Fruit fly (Drosophila melanogaster): ENCODE results near the gene Eph.
A peak's percentile ranks its signal among the peaks of the same experiment; 100 is the strongest.

The Eph gene

DNA sequence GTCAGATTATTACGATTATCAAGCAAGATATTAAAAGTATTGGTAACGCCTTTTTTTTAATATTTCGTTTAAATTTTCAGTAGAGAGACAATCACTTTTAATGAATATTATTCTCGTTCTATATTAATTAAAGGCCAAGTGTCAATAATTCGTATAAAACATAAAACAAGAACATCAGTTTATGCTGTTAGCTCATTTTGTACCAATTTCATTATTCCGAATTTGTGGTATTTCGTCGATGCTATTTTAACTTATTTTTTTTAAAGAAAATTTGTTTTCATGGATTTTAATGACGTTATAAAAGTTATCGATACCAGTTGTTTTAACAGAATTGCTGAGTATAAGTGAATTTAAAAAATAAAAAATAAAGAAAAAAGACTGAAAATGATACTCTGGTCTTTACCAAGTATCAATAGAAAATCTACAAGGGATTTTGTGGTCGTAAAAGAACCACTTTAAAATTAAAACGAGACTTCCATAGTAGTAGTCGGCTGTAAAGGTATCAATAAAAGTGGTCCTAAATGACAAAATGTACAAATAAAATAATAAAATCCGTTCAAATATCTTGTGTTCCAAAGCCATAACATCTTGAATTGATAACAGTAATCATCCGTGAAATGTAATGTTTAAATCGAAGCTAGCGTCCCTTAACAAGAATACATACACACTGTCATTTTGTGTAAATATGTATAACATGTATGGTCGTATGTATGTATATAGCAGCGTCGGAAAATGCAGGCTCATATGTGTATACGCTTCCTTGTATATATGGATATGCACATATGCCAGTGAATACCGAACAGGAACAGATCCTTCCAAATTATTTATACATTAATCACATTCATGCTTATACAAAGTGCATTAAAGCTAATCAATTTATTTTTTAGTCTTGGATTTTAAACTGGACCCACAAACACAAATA, at the start of gene Eph:
Eph (plus strand) TSS at position 287 of the 922 bp plus-strand sequence.
- TF ChIP-seq CG3032 (tag; optimal IDR thresholded peaks at IDR 0.05) (no peak), CG8632 (GFP tag; optimal IDR thresholded peaks at IDR 0.05) (no peak), CG6792 (GFP tag; optimal IDR thresholded peaks at IDR 0.05) (no peak), CG11902 (GFP tag; optimal IDR thresholded peaks at IDR 0.05) (no peak), CG7368 (GFP tag; optimal IDR thresholded peaks at IDR 0.05) (no peak), esn (GFP tag; optimal IDR thresholded peaks at IDR 0.05) (peak; percentile 7), CG34406 (GFP tag; optimal IDR thresholded peaks at IDR 0.05) (no peak), CG3919 (GFP tag; optimal IDR thresholded peaks at IDR 0.05) (no peak), Blimp-1 (GFP tag; optimal IDR thresholded peaks at IDR 0.05) (no peak), Hr4 (GFP tag; optimal IDR thresholded peaks at IDR 0.05) (peak; percentile 12), CG6854 (GFP tag; optimal IDR thresholded peaks at IDR 0.05) (no peak), Eip78C (GFP tag) (peak; percentile 77), topi (GFP tag; optimal IDR thresholded peaks at IDR 0.05) (peak; percentile 4), Sox15 (GFP tag; optimal IDR thresholded peaks at IDR 0.05) (no peak), CG11294 (GFP tag; IDR thresholded peaks at IDR 0.05) (no peak), lz (GFP tag; optimal IDR thresholded peaks at IDR 0.05) (no peak)

DNA sequence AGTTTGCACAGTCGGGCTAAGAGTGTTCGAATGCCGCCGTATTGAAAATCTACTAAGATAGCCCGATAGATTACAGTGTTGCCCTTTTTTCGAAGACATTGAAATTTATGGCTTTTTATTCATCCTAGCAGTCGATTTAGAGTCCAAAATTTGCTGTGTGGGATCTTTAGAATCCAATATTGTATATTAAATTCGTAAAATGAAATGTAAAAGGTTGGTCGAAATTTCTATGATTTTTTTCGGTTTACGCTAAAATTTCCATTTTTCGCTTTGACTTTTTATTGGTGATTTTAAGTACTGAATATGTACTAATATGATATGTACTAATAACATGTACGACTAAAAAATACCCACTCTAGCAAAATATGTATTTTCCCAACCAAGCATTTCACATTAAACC, 43.2 kb upstream of the Eph start:
- TF ChIP-seq CG11902 (GFP tag; optimal IDR thresholded peaks at IDR 0.05), result no peak
- no peak for TF ChIP-seq pdm3 (GFP tag; optimal IDR thresholded peaks at IDR 0.05)
- TF ChIP-seq Smox (GFP tag; optimal IDR thresholded peaks at IDR 0.05), result no peak
- no peak for TF ChIP-seq salr (GFP tag; optimal IDR thresholded peaks at IDR 0.05)
- no peak for TF ChIP-seq Lpt (GFP tag; optimal IDR thresholded peaks at IDR 0.05)
- TF ChIP-seq CG8632 (GFP tag; optimal IDR thresholded peaks at IDR 0.05), result no peak
- TF ChIP-seq Hr38 (GFP tag; optimal IDR thresholded peaks at IDR 0.05), result no peak
- TF ChIP-seq CG3919 (GFP tag; optimal IDR thresholded peaks at IDR 0.05), result no peak
- no peak for TF ChIP-seq esn (GFP tag; optimal IDR thresholded peaks at IDR 0.05)
- no peak for TF ChIP-seq Eip75B (GFP tag; optimal IDR thresholded peaks at IDR 0.05)
- TF ChIP-seq lz (GFP tag; optimal IDR thresholded peaks at IDR 0.05), result no peak
- TF ChIP-seq CG6163 (GFP tag; IDR thresholded peaks at IDR 0.05), result no peak
- no peak for TF ChIP-seq CG11294 (GFP tag; IDR thresholded peaks at IDR 0.05)
- TF ChIP-seq CG10631 (GFP tag; optimal IDR thresholded peaks at IDR 0.05), result no peak
- no peak for TF ChIP-seq CG16779 (tag; optimal IDR thresholded peaks at IDR 0.05)
- TF ChIP-seq net (GFP tag; optimal IDR thresholded peaks at IDR 0.05), result no peak

DNA sequence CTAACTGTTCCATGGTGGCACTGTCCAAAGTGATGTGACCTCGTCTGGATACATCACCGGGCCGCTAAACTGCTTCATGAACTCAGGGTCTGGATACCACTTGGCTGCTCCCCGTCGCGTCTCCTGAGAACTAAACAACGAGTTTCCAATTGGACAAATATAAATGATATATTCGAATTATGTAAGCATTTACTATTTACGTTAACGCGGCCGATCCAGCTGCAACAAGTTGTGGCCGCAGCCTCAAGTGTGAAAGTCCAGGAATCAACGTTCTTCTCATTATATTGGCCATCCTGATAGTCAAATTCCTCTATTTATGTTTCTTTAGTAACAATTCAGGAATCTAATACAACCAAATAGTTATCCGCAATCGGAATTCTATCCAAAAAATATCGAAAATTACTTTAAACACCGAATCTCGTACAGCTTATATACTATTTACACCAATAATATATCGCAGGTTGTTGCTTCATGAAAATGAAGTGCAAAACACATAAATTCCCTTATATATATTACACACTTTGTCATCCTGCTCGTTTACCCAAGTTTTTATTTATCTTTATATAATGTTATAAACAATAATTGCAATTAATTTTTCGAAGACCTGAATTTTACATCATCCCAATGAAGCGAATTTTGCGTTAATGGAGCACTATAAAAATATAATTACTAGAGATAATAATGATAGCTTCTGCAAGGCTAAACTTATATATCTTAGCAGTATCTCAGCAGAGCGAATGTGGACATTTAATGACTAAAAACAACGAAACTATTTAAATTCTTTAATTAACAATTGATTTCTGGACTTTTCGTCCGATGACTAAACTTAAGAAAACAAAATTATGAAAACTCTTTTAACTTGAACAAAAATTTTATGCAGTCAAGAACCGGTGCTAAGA, 39.8 kb upstream of the Eph start:
- TF ChIP-seq lz (GFP tag; optimal IDR thresholded peaks at IDR 0.05) (peak; percentile 9), Eip78C (GFP tag) (peak; percentile 67), CG15336 (GFP tag; IDR thresholded peaks at IDR 0.05) (no peak), cyc (GFP tag; optimal IDR thresholded peaks at IDR 0.05) (peak; percentile 9), OdsH (GFP tag; optimal IDR thresholded peaks at IDR 0.05) (peak; percentile 14), Sox14 (GFP tag; optimal IDR thresholded peaks at IDR 0.05) (no peak), ss (GFP tag; optimal IDR thresholded peaks at IDR 0.05) (no peak), CG6276 (GFP tag; optimal IDR thresholded peaks at IDR 0.05) (no peak), CG3032 (tag; optimal IDR thresholded peaks at IDR 0.05) (peak; percentile 45), Hr4 (GFP tag; optimal IDR thresholded peaks at IDR 0.05) (no peak), dac (GFP tag; optimal IDR thresholded peaks at IDR 0.05) (no peak), acj6 (GFP tag; optimal IDR thresholded peaks at IDR 0.05) (peak; percentile 20), esn (GFP tag; optimal IDR thresholded peaks at IDR 0.05) (no peak)
